Fruit fly (Drosophila melanogaster) whole organism, embryonic: ENCODE measurements around the gene CG10019.

Experiments used
- B-H1 ChIP-seq: fragments of 200-800 bp; sonication (Bioruptor generic); IDR thresholded peaks from 3 replicates; pipeline ENCODE4 v1.3.6; 2022; ENCODE audit warnings: missing biosample characterization, missing genetic modification characterization
- CG10321 ChIP-seq: fragments of 200-800 bp; sonication (Bioruptor generic); IDR thresholded peaks from 2 replicates; pipeline ENCODE4 v1.3.6; 2022; ENCODE audit warnings: missing biosample characterization, missing genetic modification characterization
- CG10431 ChIP-seq: fragments of 200-800 bp; sonication (Bioruptor generic); optimal IDR thresholded peaks from 3 replicates; lab custom pipeline; 2018; ENCODE audit warnings: missing biosample characterization, mild to moderate bottlenecking, missing genetic modification characterization
- CG10959 ChIP-seq: fragments of 200-800 bp; sonication (Bioruptor generic); IDR thresholded peaks from 2 replicates; pipeline ENCODE4 v1.3.6; 2022; ENCODE audit warnings: missing biosample characterization, missing genetic modification characterization
- CG11247 ChIP-seq: fragments of 200-800 bp; sonication (Bioruptor generic); IDR thresholded peaks from 2 replicates; pipeline ENCODE4 v1.3.6; 2022; ENCODE audit warnings: missing biosample characterization, missing genetic modification characterization
- CG11695 ChIP-seq: fragments of 200-800 bp; sonication (Bioruptor generic); IDR thresholded peaks from 3 replicates; pipeline ENCODE4 v1.3.6; 2022; ENCODE audit warnings: missing biosample characterization, missing genetic modification characterization
- CG11723 ChIP-seq: fragments of 200-800 bp; sonication (Bioruptor generic); optimal IDR thresholded peaks from 2 replicates; lab custom pipeline; 2017; ENCODE audit warnings: missing biosample characterization, mild to moderate bottlenecking, missing genetic modification characterization
- CG12155 ChIP-seq: fragments of 200-800 bp; sonication (Bioruptor generic); optimal IDR thresholded peaks from 3 replicates; lab custom pipeline; 2016; ENCODE audit warnings: missing biosample characterization, missing genetic modification characterization
- CG12219 ChIP-seq: fragments of 200-800 bp; sonication (Bioruptor generic); optimal IDR thresholded peaks from 3 replicates; lab custom pipeline; 2018; ENCODE audit warnings: missing biosample characterization, mild to moderate bottlenecking, missing genetic modification characterization
- CG13296 ChIP-seq: fragments of 200-800 bp; sonication (Bioruptor generic); optimal IDR thresholded peaks from 3 replicates; lab custom pipeline; 2018; ENCODE audit warnings: missing biosample characterization, mild to moderate bottlenecking, missing genetic modification characterization
- CG13894 ChIP-seq: fragments of 200-800 bp; sonication (Bioruptor generic); optimal IDR thresholded peaks from 3 replicates; lab custom pipeline; 2018; ENCODE audit warnings: missing biosample characterization, mild to moderate bottlenecking, missing genetic modification characterization, moderate library complexity
- CG15073 ChIP-seq: fragments of 200-800 bp; sonication (Bioruptor generic); optimal IDR thresholded peaks from 2 replicates; lab custom pipeline; 2016; ENCODE audit warnings: missing biosample characterization, missing genetic modification characterization
- CG1647 ChIP-seq: fragments of 200-800 bp; sonication (Bioruptor generic); optimal IDR thresholded peaks from 3 replicates; lab custom pipeline; 2016; ENCODE audit warnings: missing biosample characterization, missing genetic modification characterization
- CG17359 ChIP-seq: fragments of 200-800 bp; sonication (Bioruptor generic); optimal IDR thresholded peaks from 3 replicates; lab custom pipeline; 2018; ENCODE audit warnings: missing biosample characterization, mild to moderate bottlenecking, missing genetic modification characterization, moderate library complexity
- CG2120 ChIP-seq: fragments of 200-800 bp; sonication (Bioruptor generic); optimal IDR thresholded peaks from 3 replicates; lab custom pipeline; 2016; ENCODE audit warnings: missing biosample characterization, missing genetic modification characterization
- CG30020 ChIP-seq: fragments of 200-800 bp; optimal IDR thresholded peaks from 2 replicates; lab custom pipeline; 2019; ENCODE audit warnings: missing biosample characterization, mild to moderate bottlenecking, missing genetic modification characterization, moderate library complexity
- CG43689 ChIP-seq: fragments of 200-800 bp; sonication (Bioruptor generic); IDR thresholded peaks from 2 replicates; pipeline ENCODE4 v1.3.6; 2022; ENCODE audit warnings: missing biosample characterization, missing genetic modification characterization
- CG6689 ChIP-seq: fragments of 200-800 bp; sonication (Bioruptor generic); IDR thresholded peaks from 2 replicates; pipeline ENCODE4 v1.3.6; 2022; ENCODE audit warnings: missing biosample characterization, missing genetic modification characterization
- CG8281 ChIP-seq: fragments of 200-800 bp; sonication (Bioruptor generic); optimal IDR thresholded peaks from 2 replicates; lab custom pipeline; 2018; ENCODE audit warnings: missing biosample characterization, mild to moderate bottlenecking, missing genetic modification characterization, moderate library complexity
- Deaf1 ChIP-seq: fragments of 200-800 bp; optimal IDR thresholded peaks from 3 replicates; lab custom pipeline; 2019; ENCODE audit warnings: missing biosample characterization, mild to moderate bottlenecking, missing genetic modification characterization, moderate library complexity
- Doc3 ChIP-seq: fragments of 200-800 bp; sonication (Bioruptor generic); IDR thresholded peaks from 3 replicates; pipeline ENCODE4 v1.3.6; 2022; ENCODE audit warnings: missing biosample characterization, missing genetic modification characterization; ENCODE audit not compliant: partially characterized antibody
- Dref ChIP-seq: fragments of 200-800 bp; sonication (Bioruptor generic); IDR thresholded peaks from 2 replicates; pipeline ENCODE4 v1.3.6; 2022; ENCODE audit warnings: missing biosample characterization, missing genetic modification characterization
- HLHmδ ChIP-seq: fragments of 200-800 bp; sonication (Bioruptor generic); optimal IDR thresholded peaks from 2 replicates; lab custom pipeline; 2018; ENCODE audit warnings: missing biosample characterization, mild to moderate bottlenecking, missing genetic modification characterization, moderate library complexity
- Hey ChIP-seq: fragments of 200-800 bp; sonication (Bioruptor generic); optimal IDR thresholded peaks from 3 replicates; lab custom pipeline; 2018; ENCODE audit warnings: missing biosample characterization, mild to moderate bottlenecking, missing genetic modification characterization
- HmgZ ChIP-seq: fragments of 200-800 bp; sonication (Bioruptor generic); optimal IDR thresholded peaks from 2 replicates; lab custom pipeline; 2018; ENCODE audit warnings: missing biosample characterization, mild to moderate bottlenecking, missing genetic modification characterization
- Oaz ChIP-seq: fragments of 200-800 bp; sonication (Bioruptor generic); IDR thresholded peaks from 2 replicates; pipeline ENCODE4 v1.3.6; 2022; ENCODE audit warnings: missing biosample characterization, missing genetic modification characterization
- Rfx ChIP-seq: fragments of 200-800 bp; sonication (Bioruptor generic); IDR thresholded peaks from 2 replicates; pipeline ENCODE4 v1.3.6; 2022; ENCODE audit warnings: missing biosample characterization, missing genetic modification characterization
- Scr ChIP-seq: fragments of 200-800 bp; sonication (Bioruptor generic); IDR thresholded peaks from 2 replicates; pipeline ENCODE4 v1.3.6; 2022; ENCODE audit warnings: missing biosample characterization, missing genetic modification characterization; ENCODE audit not compliant: partially characterized antibody
- Spps ChIP-seq: fragments of 200-800 bp; sonication (Bioruptor generic); optimal IDR thresholded peaks from 2 replicates; lab custom pipeline; 2018; ENCODE audit warnings: missing biosample characterization, mild to moderate bottlenecking, missing genetic modification characterization
- ab ChIP-seq: fragments of 200-800 bp; sonication (Bioruptor generic); optimal IDR thresholded peaks from 2 replicates; lab custom pipeline; 2016; ENCODE audit warnings: missing biosample characterization, missing genetic modification characterization
- amos ChIP-seq: fragments of 200-800 bp; sonication (Bioruptor generic); IDR thresholded peaks from 2 replicates; pipeline ENCODE4 v1.3.6; 2022; ENCODE audit warnings: missing biosample characterization, missing genetic modification characterization; ENCODE audit not compliant: partially characterized antibody
- aop ChIP-seq: fragments of 200-800 bp; sonication (Bioruptor generic); IDR thresholded peaks from 2 replicates; pipeline ENCODE4 v1.3.6; 2022; ENCODE audit warnings: missing biosample characterization, missing genetic modification characterization
- ato ChIP-seq: fragments of 200-800 bp; sonication (Bioruptor generic); IDR thresholded peaks from 2 replicates; pipeline ENCODE4 v1.3.6; 2022; ENCODE audit warnings: missing biosample characterization, missing genetic modification characterization; ENCODE audit not compliant: partially characterized antibody
- chn ChIP-seq: fragments of 200-800 bp; sonication (Bioruptor generic); optimal IDR thresholded peaks from 2 replicates; lab custom pipeline; 2016; ENCODE audit warnings: missing biosample characterization, missing genetic modification characterization
- dpn ChIP-seq, 2 experiments: fragments of 200-800 bp; sonication (Bioruptor generic); optimal IDR thresholded peaks; 3 replicates each; lab custom pipeline; 2016; ENCODE audit warnings: missing biosample characterization in 2 of 2, missing genetic modification characterization in 2 of 2
- emc ChIP-seq: fragments of 200-800 bp; sonication (Bioruptor generic); optimal IDR thresholded peaks from 2 replicates; lab custom pipeline; 2016; ENCODE audit warnings: missing biosample characterization, missing genetic modification characterization
- exex ChIP-seq: fragments of 200-800 bp; sonication (Bioruptor generic); optimal IDR thresholded peaks from 4 replicates; lab custom pipeline; 2018; ENCODE audit warnings: missing biosample characterization, mild to moderate bottlenecking, missing genetic modification characterization, moderate library complexity
- gsb ChIP-seq: fragments of 200-800 bp; sonication (Bioruptor generic); IDR thresholded peaks from 2 replicates; pipeline ENCODE4 v1.3.6; 2022; ENCODE audit warnings: missing biosample characterization, missing genetic modification characterization
- jumu ChIP-seq: fragments of 200-800 bp; sonication (Bioruptor generic); optimal IDR thresholded peaks from 3 replicates; lab custom pipeline; 2016; ENCODE audit warnings: missing biosample characterization, missing genetic modification characterization
- kah ChIP-seq: fragments of 200-800 bp; sonication (Bioruptor generic); optimal IDR thresholded peaks from 2 replicates; lab custom pipeline; 2018; ENCODE audit warnings: missing biosample characterization, mild to moderate bottlenecking, missing genetic modification characterization
- org-1 ChIP-seq: fragments of 200-800 bp; sonication (Bioruptor generic); optimal IDR thresholded peaks from 2 replicates; lab custom pipeline; 2017; ENCODE audit warnings: missing biosample characterization, missing genetic modification characterization
- rib ChIP-seq: fragments of 200-800 bp; sonication (Bioruptor generic); IDR thresholded peaks from 2 replicates; pipeline ENCODE4 v1.3.6; 2022; ENCODE audit warnings: missing biosample characterization, missing genetic modification characterization
- run ChIP-seq: fragments of 200-800 bp; sonication (Bioruptor generic); optimal IDR thresholded peaks from 3 replicates; lab custom pipeline; 2018; ENCODE audit warnings: missing biosample characterization, mild to moderate bottlenecking, missing genetic modification characterization
- shn ChIP-seq: fragments of 200-800 bp; sonication (Bioruptor generic); optimal IDR thresholded peaks from 3 replicates; lab custom pipeline; 2016; ENCODE audit warnings: missing biosample characterization, missing genetic modification characterization
- slbo ChIP-seq: fragments of 200-800 bp; sonication (Bioruptor generic); IDR thresholded peaks from 2 replicates; pipeline ENCODE4 v1.3.6; 2022; ENCODE audit warnings: missing biosample characterization, missing genetic modification characterization
- sna ChIP-seq: fragments of 200-800 bp; sonication (Bioruptor generic); IDR thresholded peaks from 2 replicates; pipeline ENCODE4 v1.3.6; 2022; ENCODE audit warnings: missing biosample characterization, missing genetic modification characterization; ENCODE audit not compliant: partially characterized antibody
- sr ChIP-seq: fragments of 200-800 bp; sonication (Bioruptor generic); IDR thresholded peaks from 3 replicates; pipeline ENCODE4 v1.3.6; 2022; ENCODE audit warnings: missing biosample characterization, missing genetic modification characterization
- toy ChIP-seq: fragments of 200-800 bp; sonication (Bioruptor generic); IDR thresholded peaks from 2 replicates; pipeline ENCODE4 v1.3.6; 2022; ENCODE audit warnings: missing biosample characterization, missing genetic modification characterization
- trh ChIP-seq: fragments of 200-800 bp; sonication (Bioruptor generic); optimal IDR thresholded peaks from 2 replicates; lab custom pipeline; 2016; ENCODE audit warnings: missing biosample characterization, missing genetic modification characterization
- vfl ChIP-seq: fragments of 200-800 bp; sonication (Bioruptor generic); optimal IDR thresholded peaks from 2 replicates; lab custom pipeline; 2016; ENCODE audit warnings: missing biosample characterization, missing genetic modification characterization
- wek ChIP-seq: fragments of 200-800 bp; sonication (Bioruptor generic); optimal IDR thresholded peaks from 3 replicates; lab custom pipeline; 2018; ENCODE audit warnings: missing biosample characterization, mild to moderate bottlenecking, missing genetic modification characterization, moderate library complexity
- zfh2 ChIP-seq: fragments of 200-800 bp; sonication (Bioruptor generic); optimal IDR thresholded peaks from 2 replicates; lab custom pipeline; 2016; ENCODE audit warnings: missing biosample characterization, missing genetic modification characterization

CG10019 gene

dm6 chr2L:3703260-3703659 is 27.0 kb upstream of the CG10019 start, which contains the start of gene CG2816 (continued):
- TF ChIP-seq CG15073 (GFP tag; lab: Kevin White, UChicago): no peak
- TF ChIP-seq ab (GFP tag; lab: Kevin White, UChicago): peak; percentile 47
- peak; percentile 60 for TF ChIP-seq CG43689 (GFP tag; lab: Robert Waterston, UW)
- TF ChIP-seq CG11695 (GFP tag; lab: Robert Waterston, UW): peak; percentile 55; the same call in 2 of the 3 replicates
- TF ChIP-seq HLHmδ (GFP tag; lab: Kevin White, UChicago): no peak
- no peak for TF ChIP-seq CG11723 (GFP tag; lab: Kevin White, UChicago)
- TF ChIP-seq gsb (GFP tag; lab: Robert Waterston, UW): 0 out of 2 replicates have a peak, but pooled peaks have one; percentile 17
- TF ChIP-seq B-H1: no peak
- peak; percentile 63 to 79 for TF ChIP-seq dpn (GFP tag; optimal IDR thresholded peaks at IDR 0.05; lab: Kevin White, UChicago)
- no peak for TF ChIP-seq ato (GFP tag; lab: Robert Waterston, UW)
- no peak for TF ChIP-seq CG10431 (GFP tag; lab: Kevin White, UChicago)
- TF ChIP-seq vfl (GFP tag; lab: Kevin White, UChicago): peak; percentile 89
- TF ChIP-seq CG13296 (GFP tag; lab: Kevin White, UChicago): peak; percentile 38
- no peak for TF ChIP-seq toy (GFP tag; lab: Robert Waterston, UW)
- no peak for TF ChIP-seq wek (GFP tag; lab: Kevin White, UChicago)
- TF ChIP-seq sr: no peak
- no peak for TF ChIP-seq aop (GFP tag; lab: Robert Waterston, UW)
- peak; percentile 25 for TF ChIP-seq chn (GFP tag; lab: Kevin White, UChicago)
- TF ChIP-seq Hey (tag; lab: Kevin White, UChicago): peak; percentile 14
- TF ChIP-seq rib (GFP tag; lab: Robert Waterston, UW): peak; percentile 94
- TF ChIP-seq CG10959 (GFP tag; lab: Robert Waterston, UW): no peak
- peak; percentile 59 for TF ChIP-seq CG12219 (GFP tag; lab: Kevin White, UChicago)
- TF ChIP-seq CG30020 (tag; lab: Kevin White, UChicago): no peak
- no peak for TF ChIP-seq Spps (tag; lab: Kevin White, UChicago)
- no peak for TF ChIP-seq CG13894 (tag; lab: Kevin White, UChicago)
- peak; percentile 97 for TF ChIP-seq CG2120 (GFP tag; lab: Kevin White, UChicago)
- peak; percentile 54; the same call in 1 of the 2 replicates for TF ChIP-seq Oaz
- TF ChIP-seq sna (GFP tag; lab: Robert Waterston, UW): no peak
- no peak for TF ChIP-seq Doc3
- no peak for TF ChIP-seq CG8281 (tag; lab: Kevin White, UChicago)
- TF ChIP-seq Rfx (GFP tag; lab: Robert Waterston, UW): peak; percentile 98
- peak; percentile 54 for TF ChIP-seq jumu
- no peak for TF ChIP-seq trh (GFP tag; lab: Kevin White, UChicago)
- peak; percentile 18 for TF ChIP-seq CG17359 (tag; lab: Kevin White, UChicago)
- no peak for TF ChIP-seq amos (GFP tag; lab: Robert Waterston, UW)
- TF ChIP-seq run (tag; lab: Kevin White, UChicago): no peak
- 0 out of 2 replicates have a peak, but pooled peaks have one; percentile 25 for TF ChIP-seq Dref
- TF ChIP-seq org-1 (GFP tag; lab: Kevin White, UChicago): peak; percentile 34
- TF ChIP-seq emc (GFP tag; lab: Kevin White, UChicago): no peak
- no peak for TF ChIP-seq exex
- no peak for TF ChIP-seq Deaf1
- TF ChIP-seq CG10321 (GFP tag; lab: Robert Waterston, UW): 0 out of 2 replicates have a peak, but pooled peaks have one; percentile 13
- TF ChIP-seq Scr: no peak
- TF ChIP-seq HmgZ (tag; lab: Kevin White, UChicago): peak; percentile 40
- TF ChIP-seq slbo (GFP tag; lab: Robert Waterston, UW): peak; percentile 95
- TF ChIP-seq CG1647 (GFP tag; lab: Kevin White, UChicago): no peak
- 0 out of 2 replicates have a peak, but pooled peaks have one; percentile 35 for TF ChIP-seq CG6689 (GFP tag; lab: Robert Waterston, UW)
- peak; percentile 89 for TF ChIP-seq CG11247 (GFP tag; lab: Robert Waterston, UW)
- peak; percentile 29 for TF ChIP-seq CG12155 (GFP tag; lab: Kevin White, UChicago)
- TF ChIP-seq shn: peak; percentile 67
- peak; percentile 93 for TF ChIP-seq zfh2
- TF ChIP-seq kah (GFP tag; lab: Kevin White, UChicago): no peak
